Fruit fly (Drosophila melanogaster): ENCODE results near the gene tll.

The tll gene

DNA sequence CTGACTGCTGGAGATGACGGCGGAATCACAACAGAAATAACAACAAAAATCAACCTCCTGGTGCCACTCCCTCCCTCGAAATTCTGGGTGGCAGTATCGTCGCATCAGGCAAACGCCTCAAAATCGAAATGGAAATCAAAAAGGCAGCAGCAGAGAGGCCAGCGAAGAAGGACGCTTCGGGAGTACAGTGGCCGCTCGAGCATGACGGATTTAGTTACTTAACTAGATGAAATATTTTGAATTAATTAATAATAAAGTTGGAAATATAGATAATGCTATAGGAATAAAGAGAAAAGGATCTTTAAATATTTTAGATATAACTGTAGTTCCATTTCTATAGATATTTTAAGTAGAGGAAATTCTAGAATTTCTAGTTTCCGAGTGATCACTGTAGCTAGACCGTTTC lies 13.3 kb downstream of the tll start:
- peak; percentile 37 for TF ChIP-seq nmo (GFP tag; optimal IDR thresholded peaks at IDR 0.05)
- TF ChIP-seq CG10979 (tag; optimal IDR thresholded peaks at IDR 0.05) = peak; percentile 68
- TF ChIP-seq CG6654 (GFP tag; optimal IDR thresholded peaks at IDR 0.05) = no peak
- peak; percentile 24 for TF ChIP-seq tin (GFP tag; optimal IDR thresholded peaks at IDR 0.05)
- TF ChIP-seq CG18599 (GFP tag; optimal IDR thresholded peaks at IDR 0.05) = peak; percentile 42
- 0 out of 2 replicates have a peak, but pooled peaks have one; percentile 19 for TF ChIP-seq wor (GFP tag; IDR thresholded peaks at IDR 0.05)
- TF ChIP-seq Sox100B (GFP tag; optimal IDR thresholded peaks at IDR 0.05) = peak; percentile 35
- no peak for TF ChIP-seq dpn (GFP tag; optimal IDR thresholded peaks at IDR 0.05)
- no peak for TF ChIP-seq ftz-f1 (GFP tag; optimal IDR thresholded peaks at IDR 0.05)
- TF ChIP-seq CG8388 (GFP tag; optimal IDR thresholded peaks at IDR 0.05) = peak; percentile 28
- TF ChIP-seq lmd (GFP tag; IDR thresholded peaks at IDR 0.05) = no peak
- peak; percentile 21 for TF ChIP-seq Deaf1 (tag; optimal IDR thresholded peaks at IDR 0.05)
- TF ChIP-seq en (GFP tag; optimal IDR thresholded peaks at IDR 0.05) = no peak
- peak; percentile 4 for TF ChIP-seq bcd (GFP tag; optimal IDR thresholded peaks at IDR 0.05)
- TF ChIP-seq Hr3 (GFP tag; optimal IDR thresholded peaks at IDR 0.05) = peak; percentile 22
- TF ChIP-seq CG32767 (GFP tag; IDR thresholded peaks at IDR 0.05) = no peak
- peak; percentile 14 for TF ChIP-seq CG30403 (GFP tag; optimal IDR thresholded peaks at IDR 0.05)
- peak; percentile 34 for TF ChIP-seq unpg (GFP tag; optimal IDR thresholded peaks at IDR 0.05)
- TF ChIP-seq CG17912 (GFP tag; optimal IDR thresholded peaks at IDR 0.05) = no peak
- TF ChIP-seq kni (GFP tag; optimal IDR thresholded peaks at IDR 0.05) = peak; percentile 12
- no peak for TF ChIP-seq tup (GFP tag; optimal IDR thresholded peaks at IDR 0.05)
- TF ChIP-seq BtbVII (GFP tag; optimal IDR thresholded peaks at IDR 0.05) = no peak
- TF ChIP-seq Doc3 (GFP tag; IDR thresholded peaks at IDR 0.05; ENCODE audit: partially characterized antibody) = no peak
- TF ChIP-seq sc (optimal IDR thresholded peaks at IDR 0.05) = no peak
- TF ChIP-seq sc (GFP tag; optimal IDR thresholded peaks at IDR 0.05) = no peak
- TF ChIP-seq eve (GFP tag; optimal IDR thresholded peaks at IDR 0.05) = peak in 1 of 2 experiments; percentile 69
- TF ChIP-seq fd96Cb (tag; optimal IDR thresholded peaks at IDR 0.05) = peak; percentile 39
- no peak for TF ChIP-seq Bdp1 (GFP tag; optimal IDR thresholded peaks at IDR 0.05)
- no peak for TF ChIP-seq CG14441 (GFP tag; IDR thresholded peaks at IDR 0.05)
- no peak for TF ChIP-seq HLH4C (GFP tag; IDR thresholded peaks at IDR 0.05; ENCODE audit: partially characterized antibody)
- peak; percentile 51 for TF ChIP-seq CG11504 (tag; optimal IDR thresholded peaks at IDR 0.05)
- TF ChIP-seq CG9609 (GFP tag; optimal IDR thresholded peaks at IDR 0.05) = no peak
- TF ChIP-seq CG9932 (GFP tag; IDR thresholded peaks at IDR 0.05) = no peak
- 0 out of 3 replicates have a peak, but pooled peaks have one; percentile 21 for TF ChIP-seq dysf (GFP tag; IDR thresholded peaks at IDR 0.05)
- peak; percentile 42; the same call in 1 of the 2 replicates for TF ChIP-seq CG31441 (GFP tag; IDR thresholded peaks at IDR 0.05)
- TF ChIP-seq H2.0 (GFP tag; IDR thresholded peaks at IDR 0.05) = 0 out of 2 replicates have a peak, but pooled peaks have one; percentile 17
- peak; percentile 59 for TF ChIP-seq CG2678 (tag; optimal IDR thresholded peaks at IDR 0.05)
- no peak for TF ChIP-seq Lpt (GFP tag; optimal IDR thresholded peaks at IDR 0.05)
- peak; percentile 25 for TF ChIP-seq Chrac-16 (GFP tag; optimal IDR thresholded peaks at IDR 0.05)
- TF ChIP-seq CG4404 (GFP tag; IDR thresholded peaks at IDR 0.05) = peak; percentile 51
- TF ChIP-seq CG10431 (GFP tag; optimal IDR thresholded peaks at IDR 0.05) = peak; percentile 8
- TF ChIP-seq CG14667 (GFP tag; IDR thresholded peaks at IDR 0.05) = no peak
- TF ChIP-seq zfh1 (GFP tag; IDR thresholded peaks at IDR 0.05) = peak; percentile 50; the same call in 2 of the 3 replicates
- TF ChIP-seq ranshi (GFP tag; IDR thresholded peaks at IDR 0.05) = no peak
- TF ChIP-seq CG15696 (tag; optimal IDR thresholded peaks at IDR 0.05) = peak; percentile 64
- TF ChIP-seq chm (GFP tag; IDR thresholded peaks at IDR 0.05) = peak; percentile 48; the same call in 1 of the 2 replicates
- peak; percentile 44 for TF ChIP-seq CG15601 (tag; optimal IDR thresholded peaks at IDR 0.05)
- TF ChIP-seq CG30431 (GFP tag; optimal IDR thresholded peaks at IDR 0.05) = peak; percentile 10
- peak; percentile 45 for TF ChIP-seq CG17829 (tag; optimal IDR thresholded peaks at IDR 0.05)
- TF ChIP-seq sqz (GFP tag; optimal IDR thresholded peaks at IDR 0.05) = no peak
- no peak for TF ChIP-seq HmgZ (tag; optimal IDR thresholded peaks at IDR 0.05)
